Worm (Caenorhabditis elegans) whole organism, young adult: Measurements from ENCODE around the gene F13A7.11.

ENCODE experiments used
- C06A6.2 ChIP-seq: fragments of 200-800 bp; sonication (Bioruptor generic); conservative IDR thresholded peaks from 2 replicates; pipeline ENCODE4 v1.3.6; 2022; ENCODE audit warnings: missing genetic modification characterization, missing compliant biosample characterization
- F23B12.7 ChIP-seq: sonication (generic microtip); optimal IDR thresholded peaks from 2 replicates; lab custom pipeline; 2017; ENCODE audit warnings: missing genetic modification characterization, mild to moderate bottlenecking, missing compliant biosample characterization, antibody characterized with exemption, moderate library complexity; ENCODE audit not compliant: insufficient read depth
- F37B4.10 ChIP-seq: fragments of 200-800 bp; sonication (Bioruptor generic); IDR thresholded peaks from 2 replicates; pipeline ENCODE4 v1.3.6; 2022; ENCODE audit warnings: missing genetic modification characterization, missing compliant biosample characterization
- F39B2.1 ChIP-seq: fragments of 200-800 bp; sonication (Bioruptor generic); IDR thresholded peaks from 2 replicates; pipeline ENCODE4 v1.3.6; 2022; ENCODE audit warnings: missing genetic modification reagents, missing genetic modification characterization, missing compliant biosample characterization
- F57A8.1 ChIP-seq: fragments of 200-800 bp; sonication (Bioruptor generic); optimal IDR thresholded peaks from 2 replicates; lab custom pipeline; 2018; ENCODE audit warnings: mild to moderate bottlenecking, missing genetic modification characterization, moderate library complexity, missing compliant biosample characterization
- F57C9.4 ChIP-seq: sonication (generic microtip); optimal IDR thresholded peaks from 2 replicates; lab custom pipeline; 2017; ENCODE audit warnings: mild to moderate bottlenecking, missing genetic modification characterization, missing compliant biosample characterization
- K11D2.4 ChIP-seq: fragments of 200-800 bp; sonication (Bioruptor generic); IDR thresholded peaks from 2 replicates; pipeline ENCODE4 v1.3.6; 2022; ENCODE audit warnings: missing genetic modification reagents, missing genetic modification characterization, missing compliant biosample characterization
- Y53G8AR.9 ChIP-seq: fragments of 200-800 bp; sonication (Bioruptor generic); conservative IDR thresholded peaks from 2 replicates; pipeline ENCODE4 v1.3.6; 2022; ENCODE audit warnings: missing genetic modification reagents, missing genetic modification characterization, missing compliant biosample characterization
- Y56A3A.18 ChIP-seq: fragments of 200-800 bp; sonication (Bioruptor generic); IDR thresholded peaks from 2 replicates; pipeline ENCODE4 v1.3.6; 2022; ENCODE audit warnings: missing genetic modification reagents, missing genetic modification characterization, missing compliant biosample characterization
- Y67H2A.10 ChIP-seq: fragments of 200-800 bp; sonication (Bioruptor generic); conservative IDR thresholded peaks from 2 replicates; pipeline ENCODE4 v1.3.6; 2022; ENCODE audit warnings: missing genetic modification reagents, missing genetic modification characterization, missing compliant biosample characterization
- Y79H2A.3 ChIP-seq: fragments of 200-800 bp; sonication (Bioruptor generic); conservative IDR thresholded peaks from 2 replicates; pipeline ENCODE4 v1.3.6; 2022; ENCODE audit warnings: missing genetic modification reagents, missing genetic modification characterization, missing compliant biosample characterization
- akir-1 ChIP-seq: fragments of 200-800 bp; sonication (Bioruptor generic); optimal IDR thresholded peaks from 2 replicates; lab custom pipeline; 2018; ENCODE audit warnings: mild to moderate bottlenecking, missing genetic modification characterization, moderate library complexity, missing compliant biosample characterization
- aptf-3 ChIP-seq: fragments of 200-800 bp; sonication (Bioruptor generic); IDR thresholded peaks from 2 replicates; pipeline ENCODE4 v1.3.6; 2022; ENCODE audit warnings: missing genetic modification characterization, missing compliant biosample characterization
- attf-5 ChIP-seq: fragments of 200-800 bp; sonication (Bioruptor generic); optimal IDR thresholded peaks from 2 replicates; lab custom pipeline; 2018; ENCODE audit warnings: mild to moderate bottlenecking, missing genetic modification characterization, missing compliant biosample characterization
- bed-1 ChIP-seq: fragments of 200-800 bp; sonication (Bioruptor generic); IDR thresholded peaks from 2 replicates; pipeline ENCODE4 v1.3.6; 2022; ENCODE audit warnings: missing genetic modification reagents, missing genetic modification characterization, missing compliant biosample characterization
- bed-2 ChIP-seq: fragments of 200-800 bp; sonication (Bioruptor generic); IDR thresholded peaks from 2 replicates; pipeline ENCODE4 v1.3.6; 2022; ENCODE audit warnings: missing genetic modification reagents, missing genetic modification characterization, missing compliant biosample characterization
- cebp-1 ChIP-seq, 2 experiments: fragments of 200-800 bp in 1 of 2; sonication (Bioruptor generic) in 1 of 2; sonication (generic microtip) in 1 of 2; IDR thresholded peaks in 1 of 2; optimal IDR thresholded peaks in 1 of 2; 2 replicates each; pipeline versions ENCODE4 v1.3.6 to Lab custom; 2017 to 2022; ENCODE audit warnings: missing compliant biosample characterization in 2 of 2, missing genetic modification characterization in 2 of 2, mild to moderate bottlenecking in 1 of 2, missing genetic modification reagents in 1 of 2, moderate library complexity in 1 of 2
- ceh-40 ChIP-seq: fragments of 200-800 bp; sonication (Bioruptor generic); IDR thresholded peaks from 2 replicates; pipeline ENCODE4 v1.3.6; 2022; ENCODE audit warnings: missing genetic modification characterization, missing compliant biosample characterization
- ceh-58 ChIP-seq: fragments of 200-800 bp; sonication (Bioruptor generic); IDR thresholded peaks from 2 replicates; pipeline ENCODE4 v1.3.6; 2022; ENCODE audit warnings: missing genetic modification characterization, missing compliant biosample characterization
- ceh-79 ChIP-seq: sonication (generic microtip); optimal IDR thresholded peaks from 2 replicates; lab custom pipeline; 2017; ENCODE audit warnings: mild to moderate bottlenecking, missing genetic modification characterization, missing compliant biosample characterization
- ceh-91 ChIP-seq: fragments of 200-800 bp; sonication (Bioruptor generic); IDR thresholded peaks from 2 replicates; pipeline ENCODE4 v1.3.6; 2022; ENCODE audit warnings: missing genetic modification reagents, missing genetic modification characterization, missing compliant biosample characterization
- dox-1 ChIP-seq: fragments of 200-800 bp; sonication (Bioruptor generic); IDR thresholded peaks from 2 replicates; pipeline ENCODE4 v1.3.6; 2022; ENCODE audit warnings: missing genetic modification reagents, missing genetic modification characterization, missing compliant biosample characterization
- dpff-1 ChIP-seq: sonication (generic microtip); optimal IDR thresholded peaks from 2 replicates; lab custom pipeline; 2017; ENCODE audit warnings: mild to moderate bottlenecking, missing genetic modification characterization, missing compliant biosample characterization
- dpl-1 ChIP-seq: fragments of 150-350 bp; optimal IDR thresholded peaks from 2 replicates; lab custom pipeline; 2014; ENCODE audit warnings: missing biosample characterization, missing genetic modification reagents, missing genetic modification characterization
- egrh-3 ChIP-seq: fragments of 200-800 bp; sonication (Bioruptor generic); IDR thresholded peaks from 2 replicates; pipeline ENCODE4 v1.3.6; 2022; ENCODE audit warnings: missing genetic modification reagents, missing genetic modification characterization, missing compliant biosample characterization
- fkh-3 ChIP-seq: sonication (generic microtip); optimal IDR thresholded peaks from 2 replicates; lab custom pipeline; 2016; ENCODE audit warnings: mild to moderate bottlenecking, missing genetic modification characterization, missing compliant biosample characterization
- lag-1 ChIP-seq: fragments of 200-800 bp; sonication (Bioruptor generic); IDR thresholded peaks from 2 replicates; pipeline ENCODE4 v1.3.6; 2022; ENCODE audit warnings: missing genetic modification reagents, missing genetic modification characterization, missing compliant biosample characterization
- let-607 ChIP-seq, 2 experiments: fragments of 200-800 bp in 1 of 2; sonication (Bioruptor generic) in 1 of 2; sonication (generic microtip) in 1 of 2; optimal IDR thresholded peaks; 2 replicates each; lab custom pipeline; 2016 to 2018; ENCODE audit warnings: mild to moderate bottlenecking in 2 of 2, missing compliant biosample characterization in 2 of 2, missing genetic modification characterization in 2 of 2, moderate library complexity in 2 of 2, missing genotype in 1 of 2
- lin-26 ChIP-seq: fragments of 200-800 bp; sonication (Bioruptor generic); IDR thresholded peaks from 2 replicates; pipeline ENCODE4 v1.3.6; 2022; ENCODE audit warnings: missing genetic modification reagents, missing genetic modification characterization, missing compliant biosample characterization
- lsl-1 ChIP-seq: fragments of 200-800 bp; sonication (Bioruptor generic); optimal IDR thresholded peaks from 2 replicates; lab custom pipeline; 2018; ENCODE audit warnings: mild to moderate bottlenecking, missing genetic modification characterization, moderate library complexity, missing compliant biosample characterization
- mes-4 ChIP-seq: sonication (generic microtip); optimal IDR thresholded peaks from 2 replicates; lab custom pipeline; 2016; ENCODE audit warnings: missing genotype, missing genetic modification characterization, missing compliant biosample characterization
- nhr-120 ChIP-seq: fragments of 200-800 bp; sonication (Bioruptor generic); IDR thresholded peaks from 2 replicates; pipeline ENCODE4 v1.3.6; 2022; ENCODE audit warnings: missing genetic modification characterization, missing compliant biosample characterization
- nhr-179 ChIP-seq: sonication (generic microtip); optimal IDR thresholded peaks from 2 replicates; lab custom pipeline; 2016; ENCODE audit warnings: mild to moderate bottlenecking, missing genetic modification characterization, missing compliant biosample characterization
- nhr-27 ChIP-seq: fragments of 200-800 bp; sonication (Bioruptor generic); optimal IDR thresholded peaks from 2 replicates; lab custom pipeline; 2018; ENCODE audit warnings: mild to moderate bottlenecking, missing genetic modification characterization, moderate library complexity, missing compliant biosample characterization
- nhr-90 ChIP-seq: sonication (generic microtip); optimal IDR thresholded peaks from 2 replicates; lab custom pipeline; 2016; ENCODE audit warnings: missing genotype, mild to moderate bottlenecking, missing genetic modification characterization, missing compliant biosample characterization
- rec-8 ChIP-seq, 2 experiments: sonication (generic microtip); optimal IDR thresholded peaks; 2 replicates each; lab custom pipeline; 2016; ENCODE audit warnings: mild to moderate bottlenecking in 2 of 2, missing genetic modification characterization in 2 of 2, missing genetic modification reagents in 2 of 2, missing genotype in 2 of 2, missing biosample characterization in 1 of 2, missing compliant biosample characterization in 1 of 2, moderate library complexity in 1 of 2
- repo-1 ChIP-seq: sonication (generic microtip); optimal IDR thresholded peaks from 2 replicates; lab custom pipeline; 2017; ENCODE audit warnings: mild to moderate bottlenecking, missing genetic modification characterization, missing compliant biosample characterization
- rpc-1 ChIP-seq, 2 experiments: fragments of 150-350 bp in 1 of 2; sonication (generic microtip) in 1 of 2; optimal IDR thresholded peaks; 2 replicates each; lab custom pipeline; 2014 to 2018; ENCODE audit warnings: missing biosample characterization in 1 of 2, missing genetic modification characterization in 1 of 2, missing genetic modification reagents in 1 of 2, missing genotype in 1 of 2
- sdz-38 ChIP-seq: sonication (generic microtip); optimal IDR thresholded peaks from 2 replicates; lab custom pipeline; 2016; ENCODE audit warnings: missing genotype, missing genetic modification characterization, missing compliant biosample characterization
- sea-2 ChIP-seq: fragments of 200-800 bp; sonication (Bioruptor generic); IDR thresholded peaks from 2 replicates; pipeline ENCODE4 v1.3.6; 2022; ENCODE audit warnings: missing genetic modification characterization, missing compliant biosample characterization
- snpc-3.4 ChIP-seq: sonication (generic microtip); optimal IDR thresholded peaks from 2 replicates; lab custom pipeline; 2017; ENCODE audit warnings: missing genetic modification characterization, mild to moderate bottlenecking, missing compliant biosample characterization, antibody characterized with exemption, moderate library complexity, missing genotype, missing genetic modification reagents
- snpc-4 ChIP-seq, 5 experiments: fragments of 150-350 bp in 1 of 5; sonication (generic microtip) in 4 of 5; optimal IDR thresholded peaks; 2 replicates each; lab custom pipeline; 2014 to 2018; ENCODE audit warnings: missing genetic modification characterization in 5 of 5, missing biosample characterization in 3 of 5, antibody characterized with exemption in 2 of 5, mild to moderate bottlenecking in 2 of 5, missing compliant biosample characterization in 2 of 5, missing genotype in 2 of 5, moderate library complexity in 2 of 5, missing genetic modification reagents in 1 of 5
- zim-3 ChIP-seq: sonication (generic microtip); optimal IDR thresholded peaks from 2 replicates; lab custom pipeline; 2017; ENCODE audit warnings: mild to moderate bottlenecking, missing genetic modification characterization, moderate library complexity, missing compliant biosample characterization
- ztf-18 ChIP-seq: sonication (generic microtip); optimal IDR thresholded peaks from 2 replicates; lab custom pipeline; 2016; ENCODE audit warnings: missing genotype, mild to moderate bottlenecking, missing genetic modification characterization, missing compliant biosample characterization
- ztf-25 ChIP-seq: fragments of 200-800 bp; sonication (Bioruptor generic); IDR thresholded peaks from 2 replicates; pipeline ENCODE4 v1.3.6; 2022; ENCODE audit warnings: missing genetic modification reagents, missing genetic modification characterization, missing compliant biosample characterization
- ztf-28 ChIP-seq: fragments of 200-800 bp; sonication (Bioruptor generic); IDR thresholded peaks from 2 replicates; pipeline ENCODE4 v1.3.6; 2022; ENCODE audit warnings: missing genetic modification reagents, missing genetic modification characterization, missing compliant biosample characterization
- ztf-3 ChIP-seq: fragments of 200-800 bp; sonication (Bioruptor generic); optimal IDR thresholded peaks from 2 replicates; lab custom pipeline; 2018; ENCODE audit warnings: mild to moderate bottlenecking, missing genetic modification characterization, missing compliant biosample characterization

F13A7.11 gene

ce11 chrV:16355941-16356340 is 39.2 kb downstream of the F13A7.11 start (continued):
- no peak for TF ChIP-seq snpc-4 (GFP tag; optimal IDR thresholded peaks at IDR 0.05; lab: Kevin White, UChicago)
- peak; percentile 42 to 82 (median 68) for TF ChIP-seq snpc-4 (tag; optimal IDR thresholded peaks at IDR 0.05; lab: Kevin White, UChicago)
- TF ChIP-seq ceh-79 (tag; lab: Kevin White, UChicago), result no peak
- TF ChIP-seq aptf-3 (GFP tag; lab: Robert Waterston, UW), result no peak
- 0 out of 2 replicates have a peak, but pooled peaks have one; percentile 36 for TF ChIP-seq bed-2 (GFP tag; lab: Robert Waterston, UW)
- TF ChIP-seq rec-8 (tag; optimal IDR thresholded peaks at IDR 0.05; lab: Kevin White, UChicago), result no peak
- TF ChIP-seq nhr-27, result peak; percentile 14
- no peak for TF ChIP-seq nhr-120
- TF ChIP-seq Y79H2A.3 (GFP tag; lab: Robert Waterston, UW), result no peak
- no peak for TF ChIP-seq ztf-25 (GFP tag; lab: Robert Waterston, UW)
- no peak for TF ChIP-seq ceh-58 (GFP tag; lab: Robert Waterston, UW)
- no peak for TF ChIP-seq rpc-1 (optimal IDR thresholded peaks at IDR 0.05; lab: Kevin White, UChicago)
- TF ChIP-seq rpc-1 (tag; optimal IDR thresholded peaks at IDR 0.05; lab: Kevin White, UChicago), result no peak
- TF ChIP-seq repo-1 (tag; lab: Kevin White, UChicago), result peak; percentile 67
- TF ChIP-seq ztf-18 (tag; lab: Kevin White, UChicago), result peak; percentile 47
- TF ChIP-seq snpc-3.4 (tag; lab: Kevin White, UChicago), result no peak
- peak; percentile 86 for TF ChIP-seq Y56A3A.18
- TF ChIP-seq zim-3 (tag; lab: Kevin White, UChicago), result peak; percentile 58
- TF ChIP-seq nhr-90 (tag; lab: Kevin White, UChicago), result peak; percentile 63
- TF ChIP-seq akir-1, result no peak
- TF ChIP-seq Y53G8AR.9 (GFP tag; lab: Robert Waterston, UW), result peak; percentile 81
- peak in 1 of 2 experiments; percentile 39 for TF ChIP-seq let-607 (tag; optimal IDR thresholded peaks at IDR 0.05; lab: Kevin White, UChicago)
- no peak for TF ChIP-seq Y67H2A.10 (GFP tag; lab: Robert Waterston, UW)
- TF ChIP-seq F39B2.1 (GFP tag; lab: Robert Waterston, UW), result no peak
- peak; percentile 23 for TF ChIP-seq ztf-3
- no peak for TF ChIP-seq ztf-28 (GFP tag; lab: Robert Waterston, UW)
- TF ChIP-seq nhr-179, result no peak
- TF ChIP-seq mes-4 (tag; lab: Kevin White, UChicago), result no peak
- no peak for TF ChIP-seq F57A8.1 (GFP tag; lab: Kevin White, UChicago)
- TF ChIP-seq ceh-40 (GFP tag; lab: Robert Waterston, UW), result no peak
- no peak for TF ChIP-seq bed-1 (GFP tag; lab: Robert Waterston, UW)
- no peak for TF ChIP-seq cebp-1 (GFP tag; IDR thresholded peaks at IDR 0.05; lab: Robert Waterston, UW)
- TF ChIP-seq cebp-1 (tag; optimal IDR thresholded peaks at IDR 0.05; lab: Kevin White, UChicago), result peak; percentile 89
- no peak for TF ChIP-seq fkh-3 (tag; lab: Kevin White, UChicago)
- no peak for TF ChIP-seq lsl-1
- peak; percentile 94 for TF ChIP-seq dox-1
- TF ChIP-seq C06A6.2 (GFP tag; lab: Robert Waterston, UW), result peak; percentile 81
- TF ChIP-seq dpl-1 (GFP tag; lab: Kevin White, UChicago), result no peak
- peak; percentile 97 for TF ChIP-seq attf-5 (GFP tag; lab: Kevin White, UChicago)
- peak; percentile 75 for TF ChIP-seq egrh-3 (GFP tag; lab: Robert Waterston, UW)
- no peak for TF ChIP-seq F37B4.10 (GFP tag; lab: Robert Waterston, UW)
- TF ChIP-seq F57C9.4 (tag; lab: Kevin White, UChicago), result no peak
- TF ChIP-seq ceh-91 (GFP tag; lab: Robert Waterston, UW), result 0 out of 2 replicates have a peak, but pooled peaks have one; percentile 9
- peak; percentile 88 for TF ChIP-seq lin-26 (GFP tag; lab: Robert Waterston, UW)
- no peak for TF ChIP-seq F23B12.7
- no peak for TF ChIP-seq dpff-1
- no peak for TF ChIP-seq lag-1 (GFP tag; lab: Robert Waterston, UW)
- peak; percentile 88 for TF ChIP-seq K11D2.4 (GFP tag; lab: Robert Waterston, UW)
- TF ChIP-seq sea-2, result no peak
- TF ChIP-seq sdz-38, result no peak
